Fruit fly (Drosophila melanogaster) whole organism, embryonic: ENCODE measurements around the gene CG14194.

Experiments used
- Adf1 ChIP-seq: fragments of 200-800 bp; sonication (Bioruptor generic); IDR thresholded peaks from 2 replicates; pipeline ENCODE4 v1.3.6; 2022; ENCODE audit warnings: missing biosample characterization, missing genetic modification characterization
- CG10543 ChIP-seq: fragments of 200-800 bp; sonication (Bioruptor generic); optimal IDR thresholded peaks from 3 replicates; lab custom pipeline; 2017; ENCODE audit warnings: missing biosample characterization, mild to moderate bottlenecking, missing genetic modification characterization, moderate library complexity
- CG10979 ChIP-seq: fragments of 200-800 bp; sonication (Bioruptor generic); optimal IDR thresholded peaks from 2 replicates; lab custom pipeline; 2018; ENCODE audit warnings: missing biosample characterization, mild to moderate bottlenecking, missing genetic modification characterization, moderate library complexity
- CG11504 ChIP-seq: fragments of 200-800 bp; sonication (Bioruptor generic); optimal IDR thresholded peaks from 3 replicates; lab custom pipeline; 2019; ENCODE audit warnings: missing biosample characterization, mild to moderate bottlenecking, missing genetic modification characterization, moderate library complexity
- CG11695 ChIP-seq: fragments of 200-800 bp; sonication (Bioruptor generic); IDR thresholded peaks from 3 replicates; pipeline ENCODE4 v1.3.6; 2022; ENCODE audit warnings: missing biosample characterization, missing genetic modification characterization
- CG11723 ChIP-seq: fragments of 200-800 bp; sonication (Bioruptor generic); optimal IDR thresholded peaks from 2 replicates; lab custom pipeline; 2017; ENCODE audit warnings: missing biosample characterization, mild to moderate bottlenecking, missing genetic modification characterization
- CG12769 ChIP-seq: fragments of 200-800 bp; sonication (Bioruptor generic); optimal IDR thresholded peaks from 2 replicates; lab custom pipeline; 2019; ENCODE audit warnings: missing biosample characterization, mild to moderate bottlenecking, missing genetic modification characterization, moderate library complexity
- CG14710 ChIP-seq: fragments of 200-800 bp; sonication (Bioruptor generic); optimal IDR thresholded peaks from 3 replicates; lab custom pipeline; 2019; ENCODE audit warnings: missing biosample characterization, mild to moderate bottlenecking, missing genetic modification characterization, moderate library complexity
- CG1603 ChIP-seq: fragments of 200-800 bp; sonication (Bioruptor generic); optimal IDR thresholded peaks from 2 replicates; lab custom pipeline; 2019; ENCODE audit warnings: missing biosample characterization, mild to moderate bottlenecking, missing genetic modification characterization, moderate library complexity
- CG17361 ChIP-seq: fragments of 200-800 bp; sonication (Bioruptor generic); IDR thresholded peaks from 3 replicates; pipeline ENCODE4 v1.3.6; 2022; ENCODE audit warnings: missing biosample characterization, missing genetic modification characterization
- CG18262 ChIP-seq: fragments of 200-800 bp; optimal IDR thresholded peaks from 3 replicates; lab custom pipeline; 2019; ENCODE audit warnings: missing biosample characterization, mild to moderate bottlenecking, missing genetic modification characterization, moderate library complexity
- CG2678 ChIP-seq: fragments of 200-800 bp; sonication (Bioruptor generic); optimal IDR thresholded peaks from 3 replicates; lab custom pipeline; 2019; ENCODE audit warnings: missing biosample characterization, mild to moderate bottlenecking, missing genetic modification characterization, moderate library complexity
- CG30020 ChIP-seq: fragments of 200-800 bp; optimal IDR thresholded peaks from 2 replicates; lab custom pipeline; 2019; ENCODE audit warnings: missing biosample characterization, mild to moderate bottlenecking, missing genetic modification characterization, moderate library complexity
- CG31441 ChIP-seq: fragments of 200-800 bp; sonication (Bioruptor generic); IDR thresholded peaks from 2 replicates; pipeline ENCODE4 v1.3.6; 2022; ENCODE audit warnings: missing biosample characterization, missing genetic modification characterization
- CG32772 ChIP-seq: fragments of 200-800 bp; sonication (Bioruptor generic); IDR thresholded peaks from 2 replicates; pipeline ENCODE4 v1.3.6; 2022; ENCODE audit warnings: missing biosample characterization, missing genetic modification characterization
- CG34422 ChIP-seq: fragments of 200-800 bp; sonication (Bioruptor generic); IDR thresholded peaks from 3 replicates; pipeline ENCODE4 v1.3.6; 2022; ENCODE audit warnings: missing biosample characterization, missing genetic modification characterization
- CG7556 ChIP-seq: fragments of 200-800 bp; sonication (Bioruptor generic); optimal IDR thresholded peaks from 2 replicates; lab custom pipeline; 2017; ENCODE audit warnings: missing biosample characterization, mild to moderate bottlenecking, missing genetic modification characterization
- CoRest ChIP-seq: fragments of 200-800 bp; sonication (Bioruptor generic); optimal IDR thresholded peaks from 3 replicates; lab custom pipeline; 2018; ENCODE audit warnings: missing biosample characterization, mild to moderate bottlenecking, missing genetic modification characterization, moderate library complexity
- HHEX ChIP-seq: fragments of 200-800 bp; sonication (Bioruptor generic); optimal IDR thresholded peaks from 3 replicates; lab custom pipeline; 2017; ENCODE audit warnings: missing biosample characterization, mild to moderate bottlenecking, missing genetic modification characterization, missing genetic modification reagents
- Mad ChIP-seq: fragments of 200-800 bp; sonication (Bioruptor generic); optimal IDR thresholded peaks from 2 replicates; lab custom pipeline; 2016; ENCODE audit warnings: missing biosample characterization, missing genetic modification characterization
- Med ChIP-seq: fragments of 200-800 bp; sonication (Bioruptor generic); peaks from one replicate; lab custom pipeline; 2016; ENCODE audit warnings: missing biosample characterization, missing genetic modification characterization, mild to moderate bottlenecking, inconsistent platforms, moderate library complexity
- Oli ChIP-seq: fragments of 200-800 bp; sonication (Bioruptor generic); optimal IDR thresholded peaks from 2 replicates; lab custom pipeline; 2018; ENCODE audit warnings: missing biosample characterization, mild to moderate bottlenecking, missing genetic modification characterization, moderate library complexity
- Sox100B ChIP-seq: fragments of 200-800 bp; sonication (Bioruptor generic); optimal IDR thresholded peaks from 3 replicates; lab custom pipeline; 2018; ENCODE audit warnings: missing biosample characterization, mild to moderate bottlenecking, missing genetic modification characterization
- Spps ChIP-seq: fragments of 200-800 bp; sonication (Bioruptor generic); optimal IDR thresholded peaks from 2 replicates; lab custom pipeline; 2018; ENCODE audit warnings: missing biosample characterization, mild to moderate bottlenecking, missing genetic modification characterization
- al ChIP-seq: fragments of 200-800 bp; sonication (Bioruptor generic); IDR thresholded peaks from 2 replicates; pipeline ENCODE4 v1.3.6; 2022; ENCODE audit warnings: missing biosample characterization, missing genetic modification characterization
- bbx ChIP-seq: fragments of 200-800 bp; sonication (Bioruptor generic); IDR thresholded peaks from 2 replicates; pipeline ENCODE4 v1.3.6; 2022; ENCODE audit warnings: missing biosample characterization, missing genetic modification characterization; ENCODE audit not compliant: partially characterized antibody
- cg ChIP-seq: fragments of 200-800 bp; sonication (Bioruptor generic); optimal IDR thresholded peaks from 3 replicates; lab custom pipeline; 2019; ENCODE audit warnings: missing biosample characterization, mild to moderate bottlenecking, missing genetic modification characterization, moderate library complexity
- ci ChIP-seq: fragments of 200-800 bp; sonication (Bioruptor generic); IDR thresholded peaks from 3 replicates; pipeline ENCODE4 v1.3.6; 2022; ENCODE audit warnings: missing biosample characterization, missing genetic modification characterization
- crol ChIP-seq: fragments of 200-800 bp; sonication (Bioruptor generic); IDR thresholded peaks from 2 replicates; pipeline ENCODE4 v1.3.6; 2022; ENCODE audit warnings: missing biosample characterization, missing genetic modification characterization
- dmrt11E ChIP-seq: fragments of 200-800 bp; sonication (Bioruptor generic); optimal IDR thresholded peaks from 3 replicates; lab custom pipeline; 2018; ENCODE audit warnings: missing biosample characterization, mild to moderate bottlenecking, missing genetic modification characterization, moderate library complexity
- dmrt99B ChIP-seq: fragments of 200-800 bp; sonication (Bioruptor generic); optimal IDR thresholded peaks from 2 replicates; lab custom pipeline; 2018; ENCODE audit warnings: missing biosample characterization, mild to moderate bottlenecking, missing genetic modification characterization, moderate library complexity
- dysf ChIP-seq: fragments of 200-800 bp; sonication (Bioruptor generic); IDR thresholded peaks from 3 replicates; pipeline ENCODE4 v1.3.6; 2022; ENCODE audit warnings: missing biosample characterization, missing genetic modification characterization
- eve ChIP-seq, 2 experiments: fragments of >200 bp; optimal IDR thresholded peaks; 2 replicates each; lab custom pipeline; 2017; ENCODE audit warnings: missing biosample characterization in 2 of 2, missing genetic modification characterization in 2 of 2
- gce ChIP-seq: fragments of 200-800 bp; sonication (Bioruptor generic); IDR thresholded peaks from 3 replicates; pipeline ENCODE4 v1.3.6; 2022; ENCODE audit warnings: missing biosample characterization, missing genetic modification characterization
- grau ChIP-seq: fragments of 200-800 bp; optimal IDR thresholded peaks from 3 replicates; lab custom pipeline; 2019; ENCODE audit warnings: missing biosample characterization, mild to moderate bottlenecking, missing genetic modification characterization, moderate library complexity
- hb ChIP-seq: fragments of 200-800 bp; sonication (Bioruptor generic); IDR thresholded peaks from 3 replicates; pipeline ENCODE4 v1.3.6; 2022; ENCODE audit warnings: missing biosample characterization, missing genetic modification characterization; ENCODE audit not compliant: partially characterized antibody
- jigr1 ChIP-seq: fragments of 200-800 bp; sonication (Bioruptor generic); IDR thresholded peaks from 3 replicates; pipeline ENCODE4 v1.3.6; 2022; ENCODE audit warnings: missing biosample characterization, missing genetic modification characterization
- lola ChIP-seq, 3 experiments: fragments of >200 bp in 2 of 3; fragments of 200-800 bp in 1 of 3; sonication (Bioruptor generic) in 1 of 3; optimal IDR thresholded peaks; 2 replicates each; lab custom pipeline; 2017 to 2019; ENCODE audit warnings: missing biosample characterization in 3 of 3, missing genetic modification characterization in 3 of 3, mild to moderate bottlenecking in 1 of 3, moderate library complexity in 1 of 3
- nmo ChIP-seq: fragments of 200-800 bp; sonication (Bioruptor generic); optimal IDR thresholded peaks from 2 replicates; lab custom pipeline; 2018; ENCODE audit warnings: missing biosample characterization, mild to moderate bottlenecking, missing genetic modification characterization, moderate library complexity
- phol ChIP-seq: fragments of 200-800 bp; sonication (Bioruptor generic); optimal IDR thresholded peaks from 3 replicates; lab custom pipeline; 2018; ENCODE audit warnings: missing biosample characterization, mild to moderate bottlenecking, missing genetic modification characterization, moderate library complexity
- ranshi ChIP-seq: fragments of 200-800 bp; sonication (Bioruptor generic); IDR thresholded peaks from 2 replicates; pipeline ENCODE4 v1.3.6; 2022; ENCODE audit warnings: missing biosample characterization, missing genetic modification characterization
- row ChIP-seq: fragments of 200-800 bp; sonication (Bioruptor generic); IDR thresholded peaks from 3 replicates; pipeline ENCODE4 v1.3.6; 2022; ENCODE audit warnings: missing biosample characterization, missing genetic modification characterization
- sqz ChIP-seq: fragments of 200-800 bp; sonication (Bioruptor generic); optimal IDR thresholded peaks from 3 replicates; lab custom pipeline; 2018; ENCODE audit warnings: missing biosample characterization, mild to moderate bottlenecking, missing genetic modification characterization
- tna ChIP-seq: fragments of 200-800 bp; sonication (Bioruptor generic); IDR thresholded peaks from 2 replicates; pipeline ENCODE4 v1.3.6; 2022; ENCODE audit warnings: missing biosample characterization, missing genetic modification characterization; ENCODE audit not compliant: partially characterized antibody
- ttk ChIP-seq: fragments of 200-800 bp; sonication (Bioruptor generic); IDR thresholded peaks from 2 replicates; pipeline ENCODE4 v2.1.2; 2022; ENCODE audit warnings: missing biosample characterization, missing genetic modification characterization
- twi ChIP-seq: fragments of 200-800 bp; optimal IDR thresholded peaks from 2 replicates; lab custom pipeline; 2019; ENCODE audit warnings: missing biosample characterization, mild to moderate bottlenecking, missing genetic modification characterization, moderate library complexity
- unpg ChIP-seq: fragments of 200-800 bp; sonication (Bioruptor generic); optimal IDR thresholded peaks from 3 replicates; lab custom pipeline; 2018; ENCODE audit warnings: missing biosample characterization, mild to moderate bottlenecking, missing genetic modification characterization, moderate library complexity
- zen2 ChIP-seq: fragments of 200-800 bp; sonication (Bioruptor generic); IDR thresholded peaks from 3 replicates; pipeline ENCODE4 v1.3.6; 2022; ENCODE audit warnings: missing biosample characterization, missing genetic modification characterization; ENCODE audit not compliant: partially characterized antibody

CG14194 gene

dm6 chrX:19158519-19159289, 34.7 kb upstream of the CG14194 start:
- TF ChIP-seq gce (GFP tag; lab: Robert Waterston, UW) (no peak), zen2 (no peak), CG1603 (no peak), CG14710 (tag; lab: Kevin White, UChicago) (peak; percentile 3), dmrt11E (tag; lab: Kevin White, UChicago) (peak; percentile 19), ranshi (GFP tag; lab: Robert Waterston, UW) (0 out of 2 replicates have a peak, but pooled peaks have one; percentile 13), CG12769 (no peak), jigr1 (GFP tag; lab: Robert Waterston, UW) (no peak), CG7556 (GFP tag; lab: Kevin White, UChicago) (peak; percentile 54), eve (GFP tag; optimal IDR thresholded peaks at IDR 0.05; lab: Kevin White, UChicago) (peak in 1 of 2 experiments; percentile 13), unpg (GFP tag; lab: Kevin White, UChicago) (no peak), CG2678 (tag; lab: Kevin White, UChicago) (peak; percentile 27), CG30020 (tag; lab: Kevin White, UChicago) (no peak), row (GFP tag; lab: Robert Waterston, UW) (peak; percentile 8; the same call in 1 of the 3 replicates), CG10979 (tag; lab: Kevin White, UChicago) (peak; percentile 10), crol (GFP tag; lab: Robert Waterston, UW) (peak; percentile 93), Med (peak; percentile 50), nmo (GFP tag; lab: Kevin White, UChicago) (peak; percentile 11), Spps (tag; lab: Kevin White, UChicago) (no peak), CG32772 (no peak), Adf1 (GFP tag; lab: Robert Waterston, UW) (0 out of 2 replicates have a peak, but pooled peaks have one; percentile 33), CoRest (tag; lab: Kevin White, UChicago) (peak; percentile 11), phol (peak; percentile 19), dmrt99B (peak; percentile 6), twi (tag; lab: Kevin White, UChicago) (peak; percentile 96), CG11695 (GFP tag; lab: Robert Waterston, UW) (no peak), CG11504 (tag; lab: Kevin White, UChicago) (peak; percentile 33), CG11723 (no peak), tna (GFP tag; lab: Robert Waterston, UW) (0 out of 2 replicates have a peak, but pooled peaks have one; percentile 29), CG34422 (no peak), dysf (GFP tag; lab: Robert Waterston, UW) (no peak), cg (GFP tag; lab: Kevin White, UChicago) (peak; percentile 45), bbx (no peak), hb (GFP tag; lab: Robert Waterston, UW) (no peak), CG18262 (tag; lab: Kevin White, UChicago) (peak; percentile 53), CG10543 (GFP tag; lab: Kevin White, UChicago) (peak; percentile 11), sqz (GFP tag; lab: Kevin White, UChicago) (no peak), ci (GFP tag; lab: Robert Waterston, UW) (peak; percentile 14; the same call in 1 of the 3 replicates), HHEX (GFP tag; lab: Kevin White, UChicago) (no peak), ttk (GFP tag; lab: Robert Waterston, UW) (0 out of 2 replicates have a peak, but pooled peaks have one; percentile 12), CG31441 (GFP tag; lab: Robert Waterston, UW) (0 out of 2 replicates have a peak, but pooled peaks have one; percentile 23), Mad (GFP tag; lab: Kevin White, UChicago) (no peak), CG17361 (GFP tag; lab: Robert Waterston, UW) (peak; percentile 56; the same call in 2 of the 3 replicates), lola (GFP tag; optimal IDR thresholded peaks at IDR 0.05; lab: Kevin White, UChicago) (peak in 1 of 3 experiments; percentile 27), al (GFP tag; lab: Robert Waterston, UW) (no peak), grau (peak; percentile 25), Sox100B (GFP tag; lab: Kevin White, UChicago) (peak; percentile 53), Oli (tag; lab: Kevin White, UChicago) (peak; percentile 9)
